Worm (Caenorhabditis elegans): Measurements from ENCODE around the gene C25D7.16.

ce11 chrV:15020229-15020628 lies 35.7 kb upstream of the C25D7.16 start, which contains the start of gene F14H8.2:
- TF ChIP-seq fos-1 (tag; optimal IDR thresholded peaks at IDR 0.05), result no peak
- TF ChIP-seq elt-3 (tag; optimal IDR thresholded peaks at IDR 0.05), result no peak
- TF ChIP-seq nhr-77 (tag; optimal IDR thresholded peaks at IDR 0.05), result no peak
- TF ChIP-seq unc-62 (GFP tag; optimal IDR thresholded peaks at IDR 0.05), result no peak
- TF ChIP-seq ama-1 (optimal IDR thresholded peaks at IDR 0.05), result no peak
- no peak for TF ChIP-seq nhr-237 (tag; optimal IDR thresholded peaks at IDR 0.05)
- TF ChIP-seq nhr-10 (tag; optimal IDR thresholded peaks at IDR 0.05), result no peak
- no peak for TF ChIP-seq mdl-1 (tag; optimal IDR thresholded peaks at IDR 0.05)
- TF ChIP-seq mbf-1 (tag; optimal IDR thresholded peaks at IDR 0.05), result no peak
- TF ChIP-seq nhr-25 (tag; optimal IDR thresholded peaks at IDR 0.05), result no peak
- no peak for TF ChIP-seq ztf-11 (tag; optimal IDR thresholded peaks at IDR 0.05)
- no peak for TF ChIP-seq lin-39 (tag; optimal IDR thresholded peaks at IDR 0.05)
- no peak for TF ChIP-seq alr-1 (tag; optimal IDR thresholded peaks at IDR 0.05)
